Fruit fly (Drosophila melanogaster) whole organism, prepupa: ENCODE measurements around the gene CG4757.
A peak's percentile ranks its signal among the peaks of the same experiment; 100 is the strongest.

Source experiments
- Blimp-1 ChIP-seq: fragments of 200-800 bp; sonication (Bioruptor generic); optimal IDR thresholded peaks from 3 replicates; lab custom pipeline; 2017; ENCODE audit warnings: missing biosample characterization, missing genetic modification characterization, mild to moderate bottlenecking, moderate library complexity, missing genetic modification reagents
- CG10631 ChIP-seq: fragments of 200-800 bp; sonication (Bioruptor generic); optimal IDR thresholded peaks from 2 replicates; lab custom pipeline; 2016; ENCODE audit warnings: missing biosample characterization, missing genetic modification characterization
- CG11294 ChIP-seq: fragments of 200-800 bp; sonication (Bioruptor generic); IDR thresholded peaks from 2 replicates; pipeline ENCODE4 v1.3.6; 2022; ENCODE audit warnings: missing biosample characterization, missing genetic modification characterization
- CG15336 ChIP-seq: fragments of 200-800 bp; sonication (Bioruptor generic); IDR thresholded peaks from 2 replicates; pipeline ENCODE4 v1.3.6; 2022; ENCODE audit warnings: missing biosample characterization, missing genetic modification characterization
- CG1621 ChIP-seq: fragments of 200-800 bp; sonication (Bioruptor generic); optimal IDR thresholded peaks from 3 replicates; lab custom pipeline; 2018; ENCODE audit warnings: missing biosample characterization, mild to moderate bottlenecking, missing genetic modification characterization
- CG16779 ChIP-seq: fragments of 200-800 bp; sonication (Bioruptor generic); optimal IDR thresholded peaks from 3 replicates; lab custom pipeline; 2017; ENCODE audit warnings: missing biosample characterization, mild to moderate bottlenecking, missing genetic modification characterization
- CG31627 ChIP-seq: fragments of 200-800 bp; sonication (Bioruptor generic); optimal IDR thresholded peaks from 3 replicates; lab custom pipeline; 2016; ENCODE audit warnings: missing biosample characterization, missing genetic modification characterization
- CG32006 ChIP-seq: fragments of 200-800 bp; sonication (Bioruptor generic); optimal IDR thresholded peaks from 3 replicates; lab custom pipeline; 2017; ENCODE audit warnings: missing biosample characterization, mild to moderate bottlenecking, missing genetic modification characterization
- CG34406 ChIP-seq: fragments of 200-800 bp; sonication (Bioruptor generic); optimal IDR thresholded peaks from 3 replicates; lab custom pipeline; 2016; ENCODE audit warnings: missing biosample characterization, missing genetic modification characterization
- CG4318 ChIP-seq: fragments of 200-800 bp; sonication (Bioruptor generic); optimal IDR thresholded peaks from 3 replicates; lab custom pipeline; 2017; ENCODE audit warnings: missing biosample characterization, mild to moderate bottlenecking, missing genetic modification characterization
- CG6163 ChIP-seq: fragments of 200-800 bp; sonication (Bioruptor generic); IDR thresholded peaks from 3 replicates; pipeline ENCODE4 v1.3.6; 2022; ENCODE audit warnings: missing biosample characterization, missing genetic modification characterization
- CG6276 ChIP-seq: fragments of 200-800 bp; sonication (Bioruptor generic); optimal IDR thresholded peaks from 2 replicates; lab custom pipeline; 2017; ENCODE audit warnings: missing biosample characterization, mild to moderate bottlenecking, missing genetic modification characterization
- CG6808 ChIP-seq: fragments of 200-800 bp; sonication (Bioruptor generic); optimal IDR thresholded peaks from 3 replicates; lab custom pipeline; 2017; ENCODE audit warnings: missing biosample characterization, missing genetic modification characterization, mild to moderate bottlenecking, moderate library complexity, missing genetic modification reagents
- CG7368 ChIP-seq: fragments of 200-800 bp; sonication (Bioruptor generic); optimal IDR thresholded peaks from 3 replicates; lab custom pipeline; 2016; ENCODE audit warnings: missing biosample characterization, missing genetic modification characterization
- CG8319 ChIP-seq: fragments of 200-800 bp; sonication (Bioruptor generic); optimal IDR thresholded peaks from 3 replicates; lab custom pipeline; 2016; ENCODE audit warnings: missing biosample characterization, missing genetic modification characterization
- CG8632 ChIP-seq: fragments of 200-800 bp; sonication (Bioruptor generic); optimal IDR thresholded peaks from 3 replicates; lab custom pipeline; 2016; ENCODE audit warnings: missing biosample characterization, missing genetic modification characterization
- Eip75B ChIP-seq: fragments of 200-800 bp; sonication (Bioruptor generic); optimal IDR thresholded peaks from 3 replicates; lab custom pipeline; 2016; ENCODE audit warnings: missing biosample characterization, missing genetic modification characterization
- Eip78C ChIP-seq: fragments of 200-800 bp; sonication (Bioruptor generic); peaks from one replicate; lab custom pipeline; 2016; ENCODE audit warnings: missing biosample characterization, missing genetic modification characterization
- Ets96B ChIP-seq: fragments of 200-800 bp; optimal IDR thresholded peaks from 2 replicates; lab custom pipeline; 2019; ENCODE audit warnings: missing biosample characterization, mild to moderate bottlenecking, missing genetic modification characterization, moderate library complexity
- Gug ChIP-seq: fragments of 200-800 bp; sonication (Bioruptor generic); IDR thresholded peaks from 2 replicates; pipeline ENCODE4 v1.3.6; 2022; ENCODE audit warnings: missing biosample characterization, missing genetic modification characterization
- Lpt ChIP-seq: fragments of 200-800 bp; sonication (Bioruptor generic); optimal IDR thresholded peaks from 3 replicates; lab custom pipeline; 2016; ENCODE audit warnings: missing biosample characterization, missing genetic modification characterization
- Met ChIP-seq: fragments of 200-800 bp; sonication (Bioruptor generic); optimal IDR thresholded peaks from 3 replicates; lab custom pipeline; 2016; ENCODE audit warnings: missing biosample characterization, missing genetic modification characterization
- Sox102F ChIP-seq: fragments of 200-800 bp; sonication (Bioruptor generic); optimal IDR thresholded peaks from 2 replicates; lab custom pipeline; 2016; ENCODE audit warnings: missing biosample characterization, mild to moderate bottlenecking, missing genetic modification characterization
- Sox15 ChIP-seq: fragments of 200-800 bp; sonication (Bioruptor generic); optimal IDR thresholded peaks from 3 replicates; lab custom pipeline; 2016; ENCODE audit warnings: missing biosample characterization, missing genetic modification characterization
- achi ChIP-seq: fragments of 200-800 bp; sonication (Bioruptor generic); optimal IDR thresholded peaks from 3 replicates; lab custom pipeline; 2016; ENCODE audit warnings: missing biosample characterization, missing genetic modification characterization
- acj6 ChIP-seq: fragments of 200-800 bp; sonication (Bioruptor generic); optimal IDR thresholded peaks from 3 replicates; lab custom pipeline; 2016; ENCODE audit warnings: missing biosample characterization, missing genetic modification characterization
- dac ChIP-seq: fragments of 200-800 bp; sonication (Bioruptor generic); optimal IDR thresholded peaks from 2 replicates; lab custom pipeline; 2017; ENCODE audit warnings: missing biosample characterization, mild to moderate bottlenecking, missing genetic modification characterization
- dsx ChIP-seq: fragments of 200-800 bp; optimal IDR thresholded peaks from 3 replicates; lab custom pipeline; 2019; ENCODE audit warnings: missing biosample characterization, mild to moderate bottlenecking, missing genetic modification characterization, moderate library complexity; ENCODE audit not compliant: poor library complexity, severe bottlenecking
- eg ChIP-seq: fragments of 200-800 bp; sonication (Bioruptor generic); IDR thresholded peaks from 3 replicates; pipeline ENCODE4 v1.3.6; 2022; ENCODE audit warnings: missing biosample characterization, missing genetic modification characterization
- fd85E ChIP-seq: fragments of 200-800 bp; sonication (Bioruptor generic); optimal IDR thresholded peaks from 3 replicates; lab custom pipeline; 2016; ENCODE audit warnings: missing biosample characterization, missing genetic modification characterization
- lz ChIP-seq: fragments of 200-800 bp; sonication (Bioruptor generic); optimal IDR thresholded peaks from 3 replicates; lab custom pipeline; 2016; ENCODE audit warnings: missing biosample characterization, missing genetic modification characterization
- net ChIP-seq: fragments of 200-800 bp; sonication (Bioruptor generic); optimal IDR thresholded peaks from 3 replicates; lab custom pipeline; 2016; ENCODE audit warnings: missing biosample characterization, missing genetic modification characterization
- pdm3 ChIP-seq: fragments of 200-800 bp; sonication (Bioruptor generic); optimal IDR thresholded peaks from 3 replicates; lab custom pipeline; 2016; ENCODE audit warnings: missing biosample characterization, missing genetic modification characterization
- salr ChIP-seq, 2 experiments: fragments of 200-800 bp; sonication (Bioruptor generic); optimal IDR thresholded peaks; 3 replicates each; lab custom pipeline; 2016 to 2018; ENCODE audit warnings: missing biosample characterization in 2 of 2, missing genetic modification characterization in 2 of 2, mild to moderate bottlenecking in 1 of 2
- spab ChIP-seq: fragments of 200-800 bp; sonication (Bioruptor generic); optimal IDR thresholded peaks from 2 replicates; lab custom pipeline; 2017; ENCODE audit warnings: missing biosample characterization, mild to moderate bottlenecking, missing genetic modification characterization, missing genetic modification reagents
- ss ChIP-seq, 2 experiments: fragments of 200-800 bp; sonication (Bioruptor generic); optimal IDR thresholded peaks; 2 replicates in 1 of 2; 3 replicates in 1 of 2; lab custom pipeline; 2017 to 2018; ENCODE audit warnings: mild to moderate bottlenecking in 2 of 2, missing biosample characterization in 2 of 2, missing genetic modification characterization in 2 of 2, moderate library complexity in 1 of 2
- svp ChIP-seq: fragments of 200-800 bp; sonication (Bioruptor generic); peaks from one replicate; lab custom pipeline; 2016; ENCODE audit warnings: missing biosample characterization, missing genetic modification characterization
- topi ChIP-seq: fragments of 200-800 bp; sonication (Bioruptor generic); optimal IDR thresholded peaks from 3 replicates; lab custom pipeline; 2016; ENCODE audit warnings: missing biosample characterization, missing genetic modification characterization
- vri ChIP-seq: fragments of 200-800 bp; sonication (Bioruptor generic); optimal IDR thresholded peaks from 3 replicates; lab custom pipeline; 2016; ENCODE audit warnings: missing biosample characterization, mild to moderate bottlenecking, missing genetic modification characterization

The CG4757 gene

dm6 chr3R:11198062-11198472, 37.1 kb downstream of the CG4757 start (continued):
- peak; percentile 69 for TF ChIP-seq Eip78C
- TF ChIP-seq Sox102F: no peak
- TF ChIP-seq CG8632 (GFP tag; lab: Kevin White, UChicago): peak; percentile 6
- TF ChIP-seq dsx (GFP tag; lab: Kevin White, UChicago): peak; percentile 21
- TF ChIP-seq Lpt: peak; percentile 56
- peak; percentile 7 for TF ChIP-seq net (GFP tag; lab: Kevin White, UChicago)
- TF ChIP-seq CG15336 (GFP tag; lab: Robert Waterston, UW): no peak; the same call in 1 of the 2 replicates
- TF ChIP-seq pdm3: no peak
- peak; percentile 41; the same call in 1 of the 3 replicates for TF ChIP-seq eg (GFP tag; lab: Robert Waterston, UW)
- TF ChIP-seq lz (GFP tag; lab: Kevin White, UChicago): no peak
- TF ChIP-seq, all 60 proteins: peak for 13

dm6 chr3R:11199227-11199835, 38.3 kb downstream of the CG4757 start:
- no peak for TF ChIP-seq CG11294 (GFP tag; lab: Robert Waterston, UW)
- peak; percentile 28 for TF ChIP-seq dsx (GFP tag; lab: Kevin White, UChicago)

DNA sequence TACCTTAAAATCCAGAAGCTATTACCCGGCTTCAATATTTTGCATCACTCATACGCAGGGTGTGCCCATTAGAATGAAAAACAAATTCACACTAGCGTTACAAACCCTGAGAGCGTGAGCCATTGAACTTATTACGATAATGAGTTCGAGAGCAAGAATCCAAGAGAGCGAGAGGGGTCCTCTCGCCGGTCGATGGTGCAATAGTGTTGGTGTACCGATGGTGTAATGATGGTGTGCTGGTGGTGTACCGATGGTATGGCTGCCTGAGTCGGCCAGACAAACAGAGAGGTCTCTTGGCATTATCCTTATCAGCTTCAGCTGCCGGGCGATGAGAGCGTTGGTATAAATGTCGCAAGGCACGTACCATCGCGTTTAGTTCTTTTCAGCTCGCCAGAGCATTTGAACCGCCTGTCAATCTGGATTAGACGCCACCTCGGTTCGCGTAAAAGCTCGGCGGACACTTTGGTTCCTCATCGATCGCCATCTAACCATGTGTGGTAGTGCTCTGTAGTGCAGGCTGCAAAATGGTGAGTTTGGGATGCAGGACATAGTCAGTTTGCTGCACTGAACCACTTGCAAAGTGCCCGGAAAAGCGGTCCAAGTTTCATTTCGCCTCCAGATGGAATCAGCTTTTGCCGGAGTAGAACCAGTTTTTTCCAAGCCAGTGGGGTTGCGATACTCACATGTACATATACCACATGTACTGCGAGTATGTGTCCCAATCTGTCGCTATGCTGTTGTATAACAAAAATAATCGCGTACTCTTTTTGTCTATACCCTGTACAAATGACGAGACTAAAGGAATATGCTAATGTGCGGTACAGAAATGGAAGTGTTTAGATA, 39.3 kb downstream of the CG4757 start:
- TF ChIP-seq CG31627 (GFP tag; lab: Kevin White, UChicago) (no peak), Eip75B (GFP tag; lab: Kevin White, UChicago) (no peak), Ets96B (tag; lab: Kevin White, UChicago) (no peak), vri (GFP tag; lab: Kevin White, UChicago) (peak; percentile 96), CG15336 (GFP tag; lab: Robert Waterston, UW) (no peak), CG11294 (GFP tag; lab: Robert Waterston, UW) (peak; percentile 28; the same call in 1 of the 2 replicates), CG1621 (tag; lab: Kevin White, UChicago) (peak; percentile 56), svp (GFP tag; lab: Kevin White, UChicago) (peak; percentile 92), dac (GFP tag; lab: Kevin White, UChicago) (peak; percentile 38), Lpt (peak; percentile 18), Met (GFP tag; lab: Kevin White, UChicago) (no peak), Gug (GFP tag; lab: Robert Waterston, UW) (no peak), CG6163 (GFP tag; lab: Robert Waterston, UW) (no peak; the same call in 2 of the 3 replicates), spab (no peak), salr (GFP tag; optimal IDR thresholded peaks at IDR 0.05; lab: Kevin White, UChicago) (no peak), achi (GFP tag; lab: Kevin White, UChicago) (no peak)

DNA sequence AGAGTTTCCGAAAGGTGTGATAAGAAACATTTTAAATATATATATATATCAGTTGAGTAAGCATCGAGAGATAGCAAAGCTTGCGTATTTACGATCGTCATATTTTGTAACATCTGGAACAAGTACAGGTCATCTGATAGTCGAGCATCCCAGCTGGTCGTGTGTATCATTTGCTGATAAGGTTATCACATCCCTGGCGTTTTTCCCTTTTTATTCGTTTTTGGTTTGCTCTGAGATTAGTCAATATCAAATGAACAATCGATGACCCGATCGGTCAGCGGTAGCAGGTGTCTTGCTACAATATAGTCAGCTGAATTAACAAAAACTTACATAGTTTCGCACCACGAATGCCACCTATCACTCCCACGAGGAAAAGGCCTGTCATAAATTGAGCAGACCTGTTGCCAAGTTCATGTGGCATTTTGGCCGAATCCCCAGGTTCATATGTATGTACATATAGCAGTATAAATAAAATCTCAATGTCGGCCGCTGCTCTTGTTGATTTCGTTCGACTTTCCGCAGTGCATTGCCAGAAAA, 39.9 kb downstream of the CG4757 start:
- TF ChIP-seq Ets96B (tag; lab: Kevin White, UChicago) (peak; percentile 55), svp (GFP tag; lab: Kevin White, UChicago) (peak; percentile 89), CG31627 (GFP tag; lab: Kevin White, UChicago) (peak; percentile 56), dac (GFP tag; lab: Kevin White, UChicago) (no peak), CG4318 (GFP tag; lab: Kevin White, UChicago) (no peak), Blimp-1 (GFP tag; lab: Kevin White, UChicago) (no peak), spab (peak; percentile 30), CG7368 (GFP tag; lab: Kevin White, UChicago) (peak; percentile 53), CG6276 (GFP tag; lab: Kevin White, UChicago) (peak; percentile 42), vri (GFP tag; lab: Kevin White, UChicago) (peak; percentile 98), Met (GFP tag; lab: Kevin White, UChicago) (peak; percentile 68), CG10631 (GFP tag; lab: Kevin White, UChicago) (peak; percentile 62), CG6808 (GFP tag; lab: Kevin White, UChicago) (peak; percentile 14), CG16779 (peak; percentile 47), CG8319 (GFP tag; lab: Kevin White, UChicago) (no peak), fd85E (GFP tag; lab: Kevin White, UChicago) (no peak), topi (GFP tag; lab: Kevin White, UChicago) (peak; percentile 68), CG32006 (GFP tag; lab: Kevin White, UChicago) (peak; percentile 71), lz (GFP tag; lab: Kevin White, UChicago) (peak; percentile 68), CG34406 (GFP tag; lab: Kevin White, UChicago) (peak; percentile 66), ss (GFP tag; optimal IDR thresholded peaks at IDR 0.05; lab: Kevin White, UChicago) (peak; percentile 23 to 62), salr (GFP tag; optimal IDR thresholded peaks at IDR 0.05; lab: Kevin White, UChicago) (peak in 1 of 2 experiments; percentile 41), acj6 (GFP tag; lab: Kevin White, UChicago) (peak; percentile 74), Gug (GFP tag; lab: Robert Waterston, UW) (0 out of 2 replicates have a peak, but pooled peaks have one; percentile 34), CG6163 (GFP tag; lab: Robert Waterston, UW) (peak; percentile 71; the same call in 1 of the 3 replicates), Sox15 (GFP tag; lab: Kevin White, UChicago) (peak; percentile 50), Sox102F (peak; percentile 70)
